Fruit fly (Drosophila melanogaster) whole organism: Measurements from ENCODE around the gene Cap-H2.

Experiments used
- Dll ChIP-seq: fragments of >200 bp; optimal IDR thresholded peaks from 2 replicates; lab custom pipeline; 2017
- psq ChIP-seq: fragments of >200 bp; optimal IDR thresholded peaks from 2 replicates; lab custom pipeline; 2017
- usp ChIP-seq: fragments of >200 bp; optimal IDR thresholded peaks from 2 replicates; lab custom pipeline; 2017; ENCODE audit warnings: missing biosample characterization, missing genetic modification characterization, mixed read lengths

DNA sequence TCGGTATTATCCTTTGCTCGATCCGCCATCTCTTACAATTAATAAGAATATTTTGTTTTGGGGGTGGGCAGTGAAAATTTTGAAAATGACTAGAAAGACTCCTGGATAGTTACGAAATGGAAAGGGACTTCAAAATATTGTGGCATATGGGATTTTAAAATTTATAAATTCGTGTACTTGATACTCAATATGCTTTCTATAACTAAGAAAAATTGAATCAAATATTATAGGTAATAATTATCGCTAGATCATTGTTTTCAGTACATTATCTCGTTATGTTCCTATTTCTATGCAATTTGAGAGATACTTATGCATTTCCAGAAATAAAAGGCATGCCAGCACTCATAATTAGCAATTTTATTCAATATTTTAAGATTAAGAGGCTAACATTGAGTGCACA is 5.6 kb upstream of the Cap-H2 start, which contains the start of gene CG14691:
- TF ChIP-seq psq (lab: Kevin White, UChicago) (no peak), Dll (lab: Kevin White, UChicago) (no peak), usp (GFP tag; lab: Kevin White, UChicago) (no peak)
